Fruit fly (Drosophila melanogaster) whole organism, prepupa: ENCODE results near the gene CG14563.
A peak's percentile ranks its signal among the peaks of the same experiment; 100 is the strongest.

Source experiments
- Blimp-1 ChIP-seq: fragments of 200-800 bp; sonication (Bioruptor generic); optimal IDR thresholded peaks from 3 replicates; lab custom pipeline; 2017; ENCODE audit warnings: missing biosample characterization, missing genetic modification characterization, mild to moderate bottlenecking, moderate library complexity, missing genetic modification reagents
- CG10669 ChIP-seq: fragments of 200-800 bp; sonication (Bioruptor generic); optimal IDR thresholded peaks from 3 replicates; lab custom pipeline; 2018; ENCODE audit warnings: missing biosample characterization, mild to moderate bottlenecking, missing genetic modification characterization, moderate library complexity
- CG11294 ChIP-seq: fragments of 200-800 bp; sonication (Bioruptor generic); IDR thresholded peaks from 2 replicates; pipeline ENCODE4 v1.3.6; 2022; ENCODE audit warnings: missing biosample characterization, missing genetic modification characterization
- CG11762 ChIP-seq: fragments of 200-800 bp; sonication (Bioruptor generic); optimal IDR thresholded peaks from 3 replicates; lab custom pipeline; 2016; ENCODE audit warnings: missing biosample characterization, missing genetic modification characterization; ENCODE audit not compliant: insufficient read depth
- CG11902 ChIP-seq: fragments of 200-800 bp; sonication (Bioruptor generic); optimal IDR thresholded peaks from 3 replicates; lab custom pipeline; 2016; ENCODE audit warnings: missing biosample characterization, missing genetic modification characterization
- CG1621 ChIP-seq: fragments of 200-800 bp; sonication (Bioruptor generic); optimal IDR thresholded peaks from 3 replicates; lab custom pipeline; 2018; ENCODE audit warnings: missing biosample characterization, mild to moderate bottlenecking, missing genetic modification characterization
- CG16779 ChIP-seq: fragments of 200-800 bp; sonication (Bioruptor generic); optimal IDR thresholded peaks from 3 replicates; lab custom pipeline; 2017; ENCODE audit warnings: missing biosample characterization, mild to moderate bottlenecking, missing genetic modification characterization
- CG3032 ChIP-seq: fragments of 200-800 bp; optimal IDR thresholded peaks from 2 replicates; lab custom pipeline; 2019; ENCODE audit warnings: missing biosample characterization, mild to moderate bottlenecking, missing genetic modification characterization, moderate library complexity
- CG32006 ChIP-seq: fragments of 200-800 bp; sonication (Bioruptor generic); optimal IDR thresholded peaks from 3 replicates; lab custom pipeline; 2017; ENCODE audit warnings: missing biosample characterization, mild to moderate bottlenecking, missing genetic modification characterization
- CG34406 ChIP-seq: fragments of 200-800 bp; sonication (Bioruptor generic); optimal IDR thresholded peaks from 3 replicates; lab custom pipeline; 2016; ENCODE audit warnings: missing biosample characterization, missing genetic modification characterization
- CG4318 ChIP-seq: fragments of 200-800 bp; sonication (Bioruptor generic); optimal IDR thresholded peaks from 3 replicates; lab custom pipeline; 2017; ENCODE audit warnings: missing biosample characterization, mild to moderate bottlenecking, missing genetic modification characterization
- CG6163 ChIP-seq: fragments of 200-800 bp; sonication (Bioruptor generic); IDR thresholded peaks from 3 replicates; pipeline ENCODE4 v1.3.6; 2022; ENCODE audit warnings: missing biosample characterization, missing genetic modification characterization
- CG6276 ChIP-seq: fragments of 200-800 bp; sonication (Bioruptor generic); optimal IDR thresholded peaks from 2 replicates; lab custom pipeline; 2017; ENCODE audit warnings: missing biosample characterization, mild to moderate bottlenecking, missing genetic modification characterization
- CG6792 ChIP-seq: fragments of 200-800 bp; sonication (Bioruptor generic); optimal IDR thresholded peaks from 3 replicates; lab custom pipeline; 2016; ENCODE audit warnings: missing biosample characterization, missing genetic modification characterization
- CG6808 ChIP-seq: fragments of 200-800 bp; sonication (Bioruptor generic); optimal IDR thresholded peaks from 3 replicates; lab custom pipeline; 2017; ENCODE audit warnings: missing biosample characterization, missing genetic modification characterization, mild to moderate bottlenecking, moderate library complexity, missing genetic modification reagents
- CG6854 ChIP-seq: fragments of 200-800 bp; sonication (Bioruptor generic); optimal IDR thresholded peaks from 2 replicates; lab custom pipeline; 2017; ENCODE audit warnings: missing biosample characterization, mild to moderate bottlenecking, missing genetic modification characterization
- CG7368 ChIP-seq: fragments of 200-800 bp; sonication (Bioruptor generic); optimal IDR thresholded peaks from 3 replicates; lab custom pipeline; 2016; ENCODE audit warnings: missing biosample characterization, missing genetic modification characterization
- CG8119 ChIP-seq: fragments of 200-800 bp; sonication (Bioruptor generic); IDR thresholded peaks from 3 replicates; pipeline ENCODE4 v1.3.6; 2022; ENCODE audit warnings: missing biosample characterization, missing genetic modification characterization
- CG8632 ChIP-seq: fragments of 200-800 bp; sonication (Bioruptor generic); optimal IDR thresholded peaks from 3 replicates; lab custom pipeline; 2016; ENCODE audit warnings: missing biosample characterization, missing genetic modification characterization
- Eip93F ChIP-seq: fragments of 200-800 bp; sonication (Bioruptor generic); optimal IDR thresholded peaks from 2 replicates; lab custom pipeline; 2016; ENCODE audit warnings: missing biosample characterization, mild to moderate bottlenecking, missing genetic modification characterization
- Lpt ChIP-seq: fragments of 200-800 bp; sonication (Bioruptor generic); optimal IDR thresholded peaks from 3 replicates; lab custom pipeline; 2016; ENCODE audit warnings: missing biosample characterization, missing genetic modification characterization
- Met ChIP-seq: fragments of 200-800 bp; sonication (Bioruptor generic); optimal IDR thresholded peaks from 3 replicates; lab custom pipeline; 2016; ENCODE audit warnings: missing biosample characterization, missing genetic modification characterization
- OdsH ChIP-seq: fragments of 200-800 bp; sonication (Bioruptor generic); optimal IDR thresholded peaks from 3 replicates; lab custom pipeline; 2016; ENCODE audit warnings: missing biosample characterization, missing genetic modification characterization
- Sox102F ChIP-seq: fragments of 200-800 bp; sonication (Bioruptor generic); optimal IDR thresholded peaks from 2 replicates; lab custom pipeline; 2016; ENCODE audit warnings: missing biosample characterization, mild to moderate bottlenecking, missing genetic modification characterization
- Sox14 ChIP-seq: fragments of 200-800 bp; sonication (Bioruptor generic); optimal IDR thresholded peaks from 3 replicates; lab custom pipeline; 2016; ENCODE audit warnings: missing biosample characterization, missing genetic modification characterization
- Sox15 ChIP-seq: fragments of 200-800 bp; sonication (Bioruptor generic); optimal IDR thresholded peaks from 3 replicates; lab custom pipeline; 2016; ENCODE audit warnings: missing biosample characterization, missing genetic modification characterization
- acj6 ChIP-seq: fragments of 200-800 bp; sonication (Bioruptor generic); optimal IDR thresholded peaks from 3 replicates; lab custom pipeline; 2016; ENCODE audit warnings: missing biosample characterization, missing genetic modification characterization
- cyc ChIP-seq: fragments of 200-800 bp; sonication (Bioruptor generic); optimal IDR thresholded peaks from 3 replicates; lab custom pipeline; 2016; ENCODE audit warnings: missing biosample characterization, missing genetic modification characterization
- eg ChIP-seq: fragments of 200-800 bp; sonication (Bioruptor generic); IDR thresholded peaks from 3 replicates; pipeline ENCODE4 v1.3.6; 2022; ENCODE audit warnings: missing biosample characterization, missing genetic modification characterization
- esn ChIP-seq: fragments of 200-800 bp; sonication (Bioruptor generic); optimal IDR thresholded peaks from 2 replicates; lab custom pipeline; 2016; ENCODE audit warnings: missing biosample characterization, mild to moderate bottlenecking, missing genetic modification characterization, moderate library complexity
- fkh ChIP-seq: fragments of 200-800 bp; sonication (Bioruptor generic); optimal IDR thresholded peaks from 3 replicates; lab custom pipeline; 2017; ENCODE audit warnings: missing biosample characterization, mild to moderate bottlenecking, missing genetic modification characterization, moderate library complexity
- net ChIP-seq: fragments of 200-800 bp; sonication (Bioruptor generic); optimal IDR thresholded peaks from 3 replicates; lab custom pipeline; 2016; ENCODE audit warnings: missing biosample characterization, missing genetic modification characterization
- pdm3 ChIP-seq: fragments of 200-800 bp; sonication (Bioruptor generic); optimal IDR thresholded peaks from 3 replicates; lab custom pipeline; 2016; ENCODE audit warnings: missing biosample characterization, missing genetic modification characterization
- spab ChIP-seq: fragments of 200-800 bp; sonication (Bioruptor generic); optimal IDR thresholded peaks from 2 replicates; lab custom pipeline; 2017; ENCODE audit warnings: missing biosample characterization, mild to moderate bottlenecking, missing genetic modification characterization, missing genetic modification reagents
- ss ChIP-seq, 2 experiments: fragments of 200-800 bp; sonication (Bioruptor generic); optimal IDR thresholded peaks; 2 replicates in 1 of 2; 3 replicates in 1 of 2; lab custom pipeline; 2017 to 2018; ENCODE audit warnings: mild to moderate bottlenecking in 2 of 2, missing biosample characterization in 2 of 2, missing genetic modification characterization in 2 of 2, moderate library complexity in 1 of 2
- topi ChIP-seq: fragments of 200-800 bp; sonication (Bioruptor generic); optimal IDR thresholded peaks from 3 replicates; lab custom pipeline; 2016; ENCODE audit warnings: missing biosample characterization, missing genetic modification characterization
- vri ChIP-seq: fragments of 200-800 bp; sonication (Bioruptor generic); optimal IDR thresholded peaks from 3 replicates; lab custom pipeline; 2016; ENCODE audit warnings: missing biosample characterization, mild to moderate bottlenecking, missing genetic modification characterization

The CG14563 gene

dm6 chr3L:21821780-21822179, 20.4 kb downstream of the CG14563 start, which contains the start of gene CycH (continued):
- TF ChIP-seq Met (GFP tag; lab: Kevin White, UChicago), result no peak
- TF ChIP-seq esn (GFP tag; lab: Kevin White, UChicago), result peak; percentile 60
- TF ChIP-seq CG10669, result no peak
- TF ChIP-seq net (GFP tag; lab: Kevin White, UChicago), result no peak
- TF ChIP-seq Sox14 (GFP tag; lab: Kevin White, UChicago), result peak; percentile 30
- no peak for TF ChIP-seq CG32006 (GFP tag; lab: Kevin White, UChicago)
- TF ChIP-seq CG1621 (tag; lab: Kevin White, UChicago), result no peak
- no peak for TF ChIP-seq spab (GFP tag; lab: Kevin White, UChicago)
- no peak for TF ChIP-seq CG11294 (GFP tag; lab: Robert Waterston, UW)
- TF ChIP-seq CG8119 (GFP tag; lab: Robert Waterston, UW), result peak; percentile 24; the same call in 1 of the 3 replicates
- TF ChIP-seq pdm3 (GFP tag; lab: Kevin White, UChicago), result peak; percentile 17
- peak; percentile 13 for TF ChIP-seq topi (GFP tag; lab: Kevin White, UChicago)
- peak; percentile 63 for TF ChIP-seq CG6854
- TF ChIP-seq cyc (GFP tag; lab: Kevin White, UChicago), result peak; percentile 20
- TF ChIP-seq Lpt (GFP tag; lab: Kevin White, UChicago), result no peak
- no peak for TF ChIP-seq ss (GFP tag; optimal IDR thresholded peaks at IDR 0.05; lab: Kevin White, UChicago)
- TF ChIP-seq CG3032 (tag; lab: Kevin White, UChicago), result peak; percentile 14
- TF ChIP-seq CG34406 (GFP tag; lab: Kevin White, UChicago), result no peak
- peak; percentile 32 for TF ChIP-seq OdsH
- TF ChIP-seq CG4318 (GFP tag; lab: Kevin White, UChicago), result no peak
- TF ChIP-seq Sox15, result no peak
- no peak for TF ChIP-seq Eip93F (GFP tag; lab: Kevin White, UChicago)
- no peak for TF ChIP-seq CG11762 (GFP tag; lab: Kevin White, UChicago)
- TF ChIP-seq CG8632, result peak; percentile 12
- TF ChIP-seq CG6792 (GFP tag; lab: Kevin White, UChicago), result no peak
- TF ChIP-seq fkh (GFP tag; lab: Kevin White, UChicago), result no peak
- TF ChIP-seq CG7368 (GFP tag; lab: Kevin White, UChicago), result no peak
- TF ChIP-seq Blimp-1, result no peak
- no peak for TF ChIP-seq CG16779 (tag; lab: Kevin White, UChicago)
- no peak for TF ChIP-seq vri (GFP tag; lab: Kevin White, UChicago)
- no peak for TF ChIP-seq CG6163 (GFP tag; lab: Robert Waterston, UW)
- peak; percentile 28 for TF ChIP-seq Sox102F (GFP tag; lab: Kevin White, UChicago)

dm6 chr3L:21819497-21819896, 22.7 kb downstream of the CG14563 start:
- TF ChIP-seq cyc (GFP tag; lab: Kevin White, UChicago) (no peak), Lpt (GFP tag; lab: Kevin White, UChicago) (no peak), Sox15 (no peak), ss (GFP tag; optimal IDR thresholded peaks at IDR 0.05; lab: Kevin White, UChicago) (no peak), CG11902 (GFP tag; lab: Kevin White, UChicago) (no peak), acj6 (GFP tag; lab: Kevin White, UChicago) (no peak), Met (GFP tag; lab: Kevin White, UChicago) (no peak), eg (GFP tag; lab: Robert Waterston, UW) (no peak), CG6808 (GFP tag; lab: Kevin White, UChicago) (no peak)
- TF ChIP-seq, all 60 proteins: peak for 0

- TF ChIP-seq ss (GFP tag; optimal IDR thresholded peaks at IDR 0.05; lab: Kevin White, UChicago) (peak in 1 of 2 experiments; percentile 64), CG6276 (GFP tag; lab: Kevin White, UChicago) (no peak)
These were observed 23.5 kb downstream of the CG14563 start for dm6 chr3L:21818701-21819100.
